Fruit fly (Drosophila melanogaster): ENCODE results near the gene pnr.

DNA sequence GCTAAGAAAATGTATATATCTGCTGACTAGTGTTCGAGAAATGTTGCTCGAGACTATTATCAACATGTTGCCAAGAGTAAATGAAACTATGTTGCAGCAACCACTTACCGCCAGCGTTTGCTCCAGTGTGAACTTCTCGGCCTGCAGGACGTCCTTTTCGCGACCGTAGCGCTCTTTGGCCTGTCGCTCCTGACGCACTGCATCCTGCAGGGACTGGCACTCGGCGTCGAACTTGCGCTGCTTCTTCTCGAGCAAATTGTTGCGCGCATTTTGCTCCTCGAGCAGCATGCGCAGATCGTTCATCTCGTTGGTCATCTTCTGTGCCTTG lies 46.7 kb downstream of the pnr start:
- TF ChIP-seq Myc (optimal IDR thresholded peaks at IDR 0.05): no peak
- no peak for TF ChIP-seq Sin3A (optimal IDR thresholded peaks at IDR 0.05)
